ENCODE assay signal across 1 fruit fly cellular context in the genomic region with DNA sequence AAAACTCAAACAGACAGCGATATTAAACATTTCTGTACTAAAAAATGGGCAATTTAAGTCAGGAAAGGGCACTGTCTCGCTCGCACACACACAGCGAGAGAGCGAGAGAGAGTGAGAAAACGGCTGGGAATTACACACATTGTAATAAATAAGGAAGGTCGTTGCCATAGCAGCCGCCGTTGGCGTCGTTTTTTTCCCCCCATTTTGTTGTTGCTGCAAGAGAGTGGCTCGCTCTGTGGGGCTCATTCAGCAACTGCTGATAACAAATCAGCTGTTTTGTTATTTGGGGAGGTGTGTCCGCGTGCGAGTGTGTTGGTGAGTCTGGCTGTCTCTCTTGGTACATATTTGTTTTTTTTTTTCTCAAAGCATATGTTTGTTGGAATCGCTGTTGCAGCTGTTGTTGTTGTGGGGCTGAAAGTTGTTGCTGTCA.
TF ChIP-seq lines count a peak whose summit lies in the region.

No protein-coding gene starts in this region.

TF ChIP-seq in whole organism, embryonic, 481 proteins besides CTCF, POLR2A, EP300 and RAD21 (continued from another document):
- TF ChIP-seq Stat92E (GFP tag; optimal IDR thresholded peaks at IDR 0.05; lab: Kevin White, UChicago) = peak in 1 of 3 experiments; percentile 38
- peak; percentile 25 for TF ChIP-seq CG12659 (GFP tag; optimal IDR thresholded peaks at IDR 0.05; lab: Kevin White, UChicago)
- TF ChIP-seq Dll (GFP tag; IDR thresholded peaks at IDR 0.05; lab: Robert Waterston, UW; ENCODE audit: partially characterized antibody) = no peak
- peak in 1 of 2 experiments; percentile 34 for TF ChIP-seq chif (GFP tag; optimal IDR thresholded peaks at IDR 0.05; lab: Kevin White, UChicago)
- peak; percentile 43 for TF ChIP-seq NC2α (GFP tag; optimal IDR thresholded peaks at IDR 0.05; lab: Kevin White, UChicago)
- no peak for TF ChIP-seq ara (GFP tag; IDR thresholded peaks at IDR 0.05; lab: Robert Waterston, UW)
- TF ChIP-seq lmd (GFP tag; IDR thresholded peaks at IDR 0.05; lab: Robert Waterston, UW) = no peak
- TF ChIP-seq CG13424 (tag; optimal IDR thresholded peaks at IDR 0.05; lab: Kevin White, UChicago) = peak; percentile 39
- TF ChIP-seq D (optimal IDR thresholded peaks at IDR 0.05; lab: Kevin White, UChicago) = no peak
- peak; percentile 42 for TF ChIP-seq D (GFP tag; optimal IDR thresholded peaks at IDR 0.05; lab: Kevin White, UChicago)
- TF ChIP-seq CG10209 (GFP tag; optimal IDR thresholded peaks at IDR 0.05; lab: Kevin White, UChicago) = peak; percentile 29
- TF ChIP-seq CG17829 (tag; optimal IDR thresholded peaks at IDR 0.05; lab: Kevin White, UChicago) = no peak
- peak; percentile 68 for TF ChIP-seq lab (GFP tag; optimal IDR thresholded peaks at IDR 0.05; lab: Kevin White, UChicago)
- no peak for TF ChIP-seq dysf (GFP tag; IDR thresholded peaks at IDR 0.05; lab: Robert Waterston, UW)
- TF ChIP-seq CG3163 (GFP tag; optimal IDR thresholded peaks at IDR 0.05; lab: Kevin White, UChicago) = peak; percentile 26
- peak; percentile 57 for TF ChIP-seq CG18599 (GFP tag; optimal IDR thresholded peaks at IDR 0.05; lab: Kevin White, UChicago)
- no peak for TF ChIP-seq toy (GFP tag; IDR thresholded peaks at IDR 0.05; lab: Robert Waterston, UW)
- no peak for TF ChIP-seq CG10565 (GFP tag; optimal IDR thresholded peaks at IDR 0.05; lab: Kevin White, UChicago)
- peak; percentile 66 for TF ChIP-seq CG17912 (GFP tag; optimal IDR thresholded peaks at IDR 0.05; lab: Kevin White, UChicago)
- peak; percentile 39 for TF ChIP-seq CG11398 (GFP tag; optimal IDR thresholded peaks at IDR 0.05; lab: Kevin White, UChicago)
- TF ChIP-seq dan (GFP tag; IDR thresholded peaks at IDR 0.05; lab: Robert Waterston, UW) = no peak
- no peak for TF ChIP-seq CG17186 (GFP tag; optimal IDR thresholded peaks at IDR 0.05; lab: Kevin White, UChicago)
- no peak for TF ChIP-seq en (GFP tag; optimal IDR thresholded peaks at IDR 0.05; lab: Kevin White, UChicago)
- TF ChIP-seq CG18476 (GFP tag; optimal IDR thresholded peaks at IDR 0.05; lab: Kevin White, UChicago) = no peak
- peak; percentile 68 for TF ChIP-seq CG33557 (GFP tag; optimal IDR thresholded peaks at IDR 0.05; lab: Kevin White, UChicago)
- TF ChIP-seq CG4707 (GFP tag; optimal IDR thresholded peaks at IDR 0.05; lab: Kevin White, UChicago) = peak; percentile 77
- peak; percentile 66 for TF ChIP-seq PHDP (tag; optimal IDR thresholded peaks at IDR 0.05; lab: Kevin White, UChicago)
- TF ChIP-seq NC2β (GFP tag; optimal IDR thresholded peaks at IDR 0.05; lab: Kevin White, UChicago) = peak; percentile 75
- peak; percentile 14 for TF ChIP-seq p53 (GFP tag; optimal IDR thresholded peaks at IDR 0.05; lab: Kevin White, UChicago)
- peak; percentile 56 for TF ChIP-seq CG11504 (tag; optimal IDR thresholded peaks at IDR 0.05; lab: Kevin White, UChicago)
- peak; percentile 25 for TF ChIP-seq CG33213 (GFP tag; optimal IDR thresholded peaks at IDR 0.05; lab: Kevin White, UChicago)
- TF ChIP-seq Ets97D (GFP tag; optimal IDR thresholded peaks at IDR 0.05; lab: Kevin White, UChicago) = no peak
- TF ChIP-seq tio (GFP tag; optimal IDR thresholded peaks at IDR 0.05; lab: Kevin White, UChicago) = no peak
- peak; percentile 28 for TF ChIP-seq Bteb2 (GFP tag; optimal IDR thresholded peaks at IDR 0.05; lab: Kevin White, UChicago)
- no peak for TF ChIP-seq CG1024 (GFP tag; IDR thresholded peaks at IDR 0.05; lab: Robert Waterston, UW)
- TF ChIP-seq HmgZ (tag; optimal IDR thresholded peaks at IDR 0.05; lab: Kevin White, UChicago) = peak; percentile 57
- TF ChIP-seq CG12299 (tag; optimal IDR thresholded peaks at IDR 0.05; lab: Kevin White, UChicago) = peak; percentile 21
- peak; percentile 65 for TF ChIP-seq nerfin-1 (tag; optimal IDR thresholded peaks at IDR 0.05; lab: Kevin White, UChicago)
- peak; percentile 63 for TF ChIP-seq Vsx1 (GFP tag; optimal IDR thresholded peaks at IDR 0.05; lab: Kevin White, UChicago)
- TF ChIP-seq CG3995 (GFP tag; optimal IDR thresholded peaks at IDR 0.05; lab: Kevin White, UChicago) = no peak
- no peak for TF ChIP-seq CG9797 (GFP tag; optimal IDR thresholded peaks at IDR 0.05; lab: Kevin White, UChicago)
- no peak for TF ChIP-seq Hr51 (GFP tag; optimal IDR thresholded peaks at IDR 0.05; lab: Kevin White, UChicago)
- peak; percentile 28 for TF ChIP-seq Ets65A (GFP tag; lab: Kevin White, UChicago)
- TF ChIP-seq CG14014 (GFP tag; IDR thresholded peaks at IDR 0.05; lab: Robert Waterston, UW) = no peak
- TF ChIP-seq knrl (GFP tag; IDR thresholded peaks at IDR 0.05; lab: Robert Waterston, UW; ENCODE audit: partially characterized antibody) = no peak
- no peak for TF ChIP-seq CG9876 (GFP tag; optimal IDR thresholded peaks at IDR 0.05; lab: Kevin White, UChicago)
- TF ChIP-seq salm (tag; optimal IDR thresholded peaks at IDR 0.05; lab: Kevin White, UChicago) = peak; percentile 9
- no peak for TF ChIP-seq CG17802 (tag; optimal IDR thresholded peaks at IDR 0.05; lab: Kevin White, UChicago)
- TF ChIP-seq CG10274 (GFP tag; optimal IDR thresholded peaks at IDR 0.05; lab: Kevin White, UChicago) = no peak
- TF ChIP-seq Optix (GFP tag; IDR thresholded peaks at IDR 0.05; lab: Robert Waterston, UW) = no peak
- TF ChIP-seq CG1529 (GFP tag; optimal IDR thresholded peaks at IDR 0.05; lab: Kevin White, UChicago) = peak; percentile 60
- no peak for TF ChIP-seq CG3847 (GFP tag; IDR thresholded peaks at IDR 0.05; lab: Robert Waterston, UW)
- no peak for TF ChIP-seq pb (GFP tag; optimal IDR thresholded peaks at IDR 0.05; lab: Kevin White, UChicago)
- TF ChIP-seq pan (optimal IDR thresholded peaks at IDR 0.05; lab: Kevin White, UChicago) = no peak
- no peak for TF ChIP-seq pan (GFP tag; optimal IDR thresholded peaks at IDR 0.05 in 1 of 2, IDR thresholded peaks at IDR 0.05 in 1 of 2)
- peak; percentile 58 for TF ChIP-seq CG2202 (tag; optimal IDR thresholded peaks at IDR 0.05; lab: Kevin White, UChicago)
- TF ChIP-seq dmrt11E (tag; optimal IDR thresholded peaks at IDR 0.05; lab: Kevin White, UChicago) = peak; percentile 48
- peak; percentile 71 for TF ChIP-seq CG12071 (GFP tag; optimal IDR thresholded peaks at IDR 0.05; lab: Kevin White, UChicago)
- peak; percentile 78 for TF ChIP-seq CG17568 (GFP tag; optimal IDR thresholded peaks at IDR 0.05; lab: Kevin White, UChicago)
- TF ChIP-seq eyg (GFP tag; optimal IDR thresholded peaks at IDR 0.05; lab: Kevin White, UChicago) = peak; percentile 7
- peak; percentile 72 for TF ChIP-seq gcm (GFP tag; optimal IDR thresholded peaks at IDR 0.05; lab: Kevin White, UChicago)
- peak in 1 of 2 experiments; percentile 20 for TF ChIP-seq Eip74EF (GFP tag; optimal IDR thresholded peaks at IDR 0.05; lab: Kevin White, UChicago)
- TF ChIP-seq Hmr (GFP tag; optimal IDR thresholded peaks at IDR 0.05; lab: Kevin White, UChicago) = peak; percentile 38
- no peak for TF ChIP-seq Oaz (GFP tag; IDR thresholded peaks at IDR 0.05; lab: Robert Waterston, UW)
- TF ChIP-seq disco-r (GFP tag; optimal IDR thresholded peaks at IDR 0.05; lab: Kevin White, UChicago) = peak; percentile 23
- no peak for TF ChIP-seq sc (optimal IDR thresholded peaks at IDR 0.05; lab: Kevin White, UChicago)
- TF ChIP-seq sc (GFP tag; optimal IDR thresholded peaks at IDR 0.05; lab: Kevin White, UChicago) = no peak
- peak; percentile 99 for TF ChIP-seq abd-A (tag; optimal IDR thresholded peaks at IDR 0.05; lab: Kevin White, UChicago)
- TF ChIP-seq Fer3 (tag; optimal IDR thresholded peaks at IDR 0.05; lab: Kevin White, UChicago) = peak; percentile 44
- peak; percentile 31 for TF ChIP-seq CG12769 (tag; optimal IDR thresholded peaks at IDR 0.05; lab: Kevin White, UChicago)
- TF ChIP-seq run (tag; optimal IDR thresholded peaks at IDR 0.05; lab: Kevin White, UChicago) = peak; percentile 60
- TF ChIP-seq ssp (GFP tag; IDR thresholded peaks at IDR 0.05; lab: Robert Waterston, UW) = no peak
- TF ChIP-seq bcd (GFP tag; optimal IDR thresholded peaks at IDR 0.05; lab: Kevin White, UChicago) = peak; percentile 2
- TF ChIP-seq CG16813 (GFP tag; IDR thresholded peaks at IDR 0.05; lab: Robert Waterston, UW; ENCODE audit: partially characterized antibody) = no peak
- TF ChIP-seq stwl (tag; optimal IDR thresholded peaks at IDR 0.05; lab: Kevin White, UChicago) = no peak
- no peak for TF ChIP-seq Oli (tag; optimal IDR thresholded peaks at IDR 0.05; lab: Kevin White, UChicago)
- TF ChIP-seq tup (GFP tag; optimal IDR thresholded peaks at IDR 0.05; lab: Kevin White, UChicago) = no peak
- TF ChIP-seq chn (GFP tag; optimal IDR thresholded peaks at IDR 0.05; lab: Kevin White, UChicago) = peak; percentile 49
- no peak for TF ChIP-seq CG18011 (GFP tag; optimal IDR thresholded peaks at IDR 0.05; lab: Kevin White, UChicago)
- no peak for TF ChIP-seq CG4360 (GFP tag; IDR thresholded peaks at IDR 0.05; lab: Robert Waterston, UW)
- no peak for TF ChIP-seq dati (GFP tag; IDR thresholded peaks at IDR 0.05; lab: Robert Waterston, UW)
- peak; percentile 76 for TF ChIP-seq ac (GFP tag; optimal IDR thresholded peaks at IDR 0.05; lab: Kevin White, UChicago)
